Worm (Caenorhabditis elegans) whole organism, L4 larva: Measurements from ENCODE around the gene K10C9.4.

Source experiments
- egl-27 ChIP-seq: sonication (generic microtip); optimal IDR thresholded peaks from 3 replicates; lab custom pipeline; 2017; ENCODE audit warnings: missing biosample characterization, missing genetic modification reagents, missing genetic modification characterization
- fos-1 ChIP-seq: fragments of 150-350 bp; optimal IDR thresholded peaks from 2 replicates; lab custom pipeline; 2014; ENCODE audit warnings: missing biosample characterization, missing genetic modification characterization
- hlh-11 ChIP-seq: fragments of 200-800 bp; sonication (Bioruptor generic); optimal IDR thresholded peaks from 2 replicates; lab custom pipeline; 2018; ENCODE audit warnings: mild to moderate bottlenecking, missing genetic modification characterization, missing compliant biosample characterization
- lin-38 ChIP-seq: fragments of 200-800 bp; sonication (Bioruptor generic); IDR thresholded peaks from 2 replicates; pipeline ENCODE4 v1.3.6; 2022; ENCODE audit warnings: missing genetic modification reagents, missing genetic modification characterization, missing compliant biosample characterization
- lin-39 ChIP-seq: fragments of 150-350 bp; optimal IDR thresholded peaks from 2 replicates; lab custom pipeline; 2014; ENCODE audit warnings: missing biosample characterization, missing genetic modification reagents, missing genetic modification characterization
- nhr-10 ChIP-seq: fragments of 150-350 bp; optimal IDR thresholded peaks from 2 replicates; lab custom pipeline; 2014; ENCODE audit warnings: missing biosample characterization, missing genetic modification characterization
- nhr-11 ChIP-seq: fragments of 150-350 bp; optimal IDR thresholded peaks from 2 replicates; lab custom pipeline; 2014; ENCODE audit warnings: missing biosample characterization, missing genetic modification characterization
- set-16 ChIP-seq: fragments of 200-800 bp; sonication (Bioruptor generic); IDR thresholded peaks from 2 replicates; pipeline ENCODE4 v1.3.6; 2022; ENCODE audit warnings: missing genetic modification reagents, missing genetic modification characterization, missing compliant biosample characterization
- snpc-4 ChIP-seq: fragments of 150-350 bp; optimal IDR thresholded peaks from 2 replicates; lab custom pipeline; 2014; ENCODE audit warnings: missing biosample characterization, missing genetic modification characterization

- TF ChIP-seq fos-1 (tag; lab: Kevin White, UChicago): no peak
- no peak for TF ChIP-seq nhr-11 (tag; lab: Kevin White, UChicago)
- no peak for TF ChIP-seq lin-39 (tag; lab: Kevin White, UChicago)
- no peak for TF ChIP-seq hlh-11 (tag; lab: Kevin White, UChicago)
- TF ChIP-seq set-16 (GFP tag; lab: Robert Waterston, UW): no peak
- no peak for TF ChIP-seq lin-38
- no peak for TF ChIP-seq egl-27 (tag; lab: Kevin White, UChicago)
- TF ChIP-seq nhr-10 (tag; lab: Kevin White, UChicago): no peak
- TF ChIP-seq snpc-4 (tag; lab: Kevin White, UChicago): no peak
Observed at ce11 chrV:1027044-1027443, 25.8 kb downstream of the K10C9.4 start, which contains the start of gene R09A1.3.
